Fruit fly (Drosophila melanogaster) whole organism, wandering third instar larva: ENCODE data around the gene CG11035.

Experiments used
- Abd-B ChIP-seq: fragments of >200 bp; optimal IDR thresholded peaks from 2 replicates; lab custom pipeline; 2017; ENCODE audit warnings: missing biosample characterization, missing genetic modification characterization
- CG32264 ChIP-seq: fragments of 200-800 bp; sonication (Bioruptor generic); optimal IDR thresholded peaks from 2 replicates; lab custom pipeline; 2016; ENCODE audit warnings: missing biosample characterization, missing genetic modification characterization
- CrebA ChIP-seq: fragments of 200-800 bp; sonication (Bioruptor generic); optimal IDR thresholded peaks from 2 replicates; lab custom pipeline; 2016; ENCODE audit warnings: missing biosample characterization, mild to moderate bottlenecking, missing genetic modification characterization, borderline replicate concordance
- Dfd ChIP-seq: fragments of >200 bp; optimal IDR thresholded peaks from 2 replicates; lab custom pipeline; 2017; ENCODE audit warnings: missing biosample characterization, missing genetic modification characterization
- Dif ChIP-seq: fragments of 200-275, 200-300 bp; sonication (Bioruptor generic); optimal IDR thresholded peaks from 2 replicates; lab custom pipeline; 2018; ENCODE audit warnings: missing biosample characterization, missing genetic modification characterization; ENCODE audit not compliant: partially characterized antibody
- GATAd ChIP-seq: sonication (Bioruptor generic); optimal IDR thresholded peaks from 2 replicates; lab custom pipeline; 2016; ENCODE audit warnings: missing biosample characterization, missing genetic modification characterization
- HLH106 ChIP-seq: fragments of 200-800 bp; optimal IDR thresholded peaks from 3 replicates; lab custom pipeline; 2019; ENCODE audit warnings: missing biosample characterization, mild to moderate bottlenecking, missing genetic modification characterization, moderate library complexity
- Hnf4 ChIP-seq: fragments of 200-800 bp; sonication (Bioruptor generic); optimal IDR thresholded peaks from 2 replicates; lab custom pipeline; 2016; ENCODE audit warnings: missing biosample characterization, mild to moderate bottlenecking, missing genetic modification characterization
- Hr83 ChIP-seq: fragments of 200-300 bp; sonication (Bioruptor generic); optimal IDR thresholded peaks from 2 replicates; lab custom pipeline; 2016; ENCODE audit warnings: missing biosample characterization, mild to moderate bottlenecking, missing genetic modification characterization, moderate library complexity; ENCODE audit not compliant: poor library complexity, severe bottlenecking
- Myc ChIP-seq: fragments of >200 bp; optimal IDR thresholded peaks from 2 replicates; lab custom pipeline; 2017
- N ChIP-seq: fragments of >200 bp; optimal IDR thresholded peaks from 2 replicates; lab custom pipeline; 2018; ENCODE audit warnings: missing biosample characterization, missing external identifiers, missing genetic modification characterization
- OdsH ChIP-seq: fragments of 200-800 bp; sonication (Bioruptor generic); optimal IDR thresholded peaks from 2 replicates; lab custom pipeline; 2016; ENCODE audit warnings: missing biosample characterization, mild to moderate bottlenecking, missing genetic modification characterization
- Rel ChIP-seq, 2 experiments: fragments of 200-800 bp; sonication (Bioruptor generic) in 1 of 2; optimal IDR thresholded peaks; 2 replicates in 1 of 2; 3 replicates in 1 of 2; lab custom pipeline; 2016 to 2019; ENCODE audit warnings: mild to moderate bottlenecking in 2 of 2, missing biosample characterization in 2 of 2, missing genetic modification characterization in 2 of 2, moderate library complexity in 1 of 2
- Vsx2 ChIP-seq: fragments of 200-300, 225-300 bp; sonication (Bioruptor generic); optimal IDR thresholded peaks from 2 replicates; lab custom pipeline; 2018; ENCODE audit warnings: missing biosample characterization, missing genetic modification characterization; ENCODE audit not compliant: partially characterized antibody
- br ChIP-seq: fragments of 200-800 bp; sonication (Bioruptor generic); optimal IDR thresholded peaks from 2 replicates; lab custom pipeline; 2016; ENCODE audit warnings: missing biosample characterization, missing genetic modification characterization
- brk ChIP-seq: fragments of 200-800 bp; sonication (Bioruptor generic); optimal IDR thresholded peaks from 2 replicates; lab custom pipeline; 2016; ENCODE audit warnings: missing biosample characterization, mild to moderate bottlenecking, missing genetic modification characterization
- dl ChIP-seq, 2 experiments: fragments of 175-275, 200-275 bp in 1 of 2; fragments of 200-275 bp in 1 of 2; sonication (Bioruptor generic); optimal IDR thresholded peaks; lab custom pipeline; 2018; ENCODE audit warnings: mild to moderate bottlenecking in 2 of 2, missing biosample characterization in 2 of 2, missing genetic modification characterization in 2 of 2, moderate library complexity in 2 of 2; ENCODE audit not compliant: partially characterized antibody in 2 of 2, insufficient read depth in 1 of 2
- dmrt93B ChIP-seq: fragments of 200-800 bp; sonication (Bioruptor generic); optimal IDR thresholded peaks from 2 replicates; lab custom pipeline; 2018; ENCODE audit warnings: missing biosample characterization, mild to moderate bottlenecking, missing genetic modification characterization
- dsf ChIP-seq: sonication (Bioruptor generic); optimal IDR thresholded peaks from 2 replicates; lab custom pipeline; 2016; ENCODE audit warnings: missing biosample characterization, missing genetic modification characterization, borderline replicate concordance
- ey ChIP-seq: fragments of 200-800 bp; sonication (Bioruptor generic); optimal IDR thresholded peaks from 2 replicates; lab custom pipeline; 2016; ENCODE audit warnings: missing biosample characterization, missing genetic modification characterization
- fru ChIP-seq: fragments of 200-800 bp; sonication (Bioruptor generic); optimal IDR thresholded peaks from 3 replicates; lab custom pipeline; 2016; ENCODE audit warnings: missing biosample characterization, mild to moderate bottlenecking, missing genetic modification characterization
- jim ChIP-seq: fragments of 175-275, 200-325 bp; sonication (Bioruptor generic); optimal IDR thresholded peaks from 2 replicates; lab custom pipeline; 2016; ENCODE audit warnings: missing biosample characterization, mild to moderate bottlenecking, missing genetic modification characterization
- lola ChIP-seq: fragments of >200 bp; optimal IDR thresholded peaks from 2 replicates; lab custom pipeline; 2017; ENCODE audit warnings: missing biosample characterization, missing genetic modification characterization
- pan ChIP-seq: fragments of >200 bp; optimal IDR thresholded peaks from 2 replicates; lab custom pipeline; 2017
- psq ChIP-seq: fragments of 200-800 bp; sonication (Bioruptor generic); optimal IDR thresholded peaks from 3 replicates; lab custom pipeline; 2017; ENCODE audit warnings: missing biosample characterization, mild to moderate bottlenecking, missing genetic modification characterization, moderate library complexity
- sv ChIP-seq: fragments of 200-800 bp; sonication (Bioruptor generic); optimal IDR thresholded peaks from 3 replicates; lab custom pipeline; 2016; ENCODE audit warnings: missing biosample characterization, missing genetic modification characterization
- tai ChIP-seq: sonication (Bioruptor generic); optimal IDR thresholded peaks from 2 replicates; lab custom pipeline; 2016; ENCODE audit warnings: missing biosample characterization, missing genetic modification characterization
- usp ChIP-seq: fragments of >200 bp; optimal IDR thresholded peaks from 2 replicates; lab custom pipeline; 2017; ENCODE audit warnings: missing biosample characterization, missing genetic modification characterization
- woc ChIP-seq: sonication (Bioruptor generic); optimal IDR thresholded peaks from 2 replicates; lab custom pipeline; 2016; ENCODE audit warnings: missing biosample characterization, mild to moderate bottlenecking, missing genetic modification characterization

CG11035 gene

DNA sequence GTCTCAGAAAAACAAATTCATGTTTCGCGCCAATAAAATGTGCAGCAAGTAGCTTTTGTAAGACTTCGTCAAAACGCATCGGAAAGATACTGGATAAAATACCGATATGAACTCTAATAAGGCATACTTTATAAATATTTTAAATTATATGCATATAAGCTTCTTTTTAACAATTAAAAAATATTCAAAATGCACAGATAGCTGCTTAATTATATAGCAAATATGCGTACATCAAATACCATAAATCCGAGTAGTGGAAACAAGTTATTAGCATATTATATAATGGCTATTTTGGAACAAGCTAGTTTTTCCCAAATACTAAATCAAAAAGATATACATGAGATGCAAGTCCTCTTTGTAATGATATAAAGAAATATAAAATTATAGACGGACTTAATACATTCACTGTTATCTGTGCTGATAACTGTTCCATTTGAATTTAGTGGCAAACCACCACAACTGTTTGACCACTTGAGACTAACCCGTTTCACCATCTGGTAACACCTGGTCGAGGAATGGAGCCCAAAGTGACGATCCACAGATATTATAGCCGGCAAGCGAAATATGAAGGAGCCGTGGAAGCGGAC is 33.2 kb downstream of the CG11035 start, which contains the start of gene PIG-H:
Gene PIG-H, plus strand, starts transcription at position 303 of the 587 bp plus-strand sequence.
- TF ChIP-seq sv (GFP tag; lab: Kevin White, UChicago) (no peak), Dfd (GFP tag; lab: Kevin White, UChicago) (no peak), brk (GFP tag; lab: Kevin White, UChicago) (peak; percentile 52), Dif (GFP tag; lab: Kevin White, UChicago) (peak; percentile 60), N (GFP tag; lab: Kevin White, UChicago) (peak; percentile 20), tai (GFP tag; lab: Kevin White, UChicago) (peak; percentile 46)

dm6 chr3R:7998778-7999177 is 34.0 kb downstream of the CG11035 start:
- TF ChIP-seq usp (GFP tag; lab: Kevin White, UChicago) (no peak), pan (lab: Kevin White, UChicago) (no peak), dsf (GFP tag; lab: Kevin White, UChicago) (no peak), CG32264 (GFP tag; lab: Kevin White, UChicago) (no peak), Abd-B (GFP tag; lab: Kevin White, UChicago) (no peak), fru (GFP tag; lab: Kevin White, UChicago) (no peak), ey (GFP tag; lab: Kevin White, UChicago) (no peak), HLH106 (tag; lab: Kevin White, UChicago) (no peak), Hr83 (no peak)

DNA sequence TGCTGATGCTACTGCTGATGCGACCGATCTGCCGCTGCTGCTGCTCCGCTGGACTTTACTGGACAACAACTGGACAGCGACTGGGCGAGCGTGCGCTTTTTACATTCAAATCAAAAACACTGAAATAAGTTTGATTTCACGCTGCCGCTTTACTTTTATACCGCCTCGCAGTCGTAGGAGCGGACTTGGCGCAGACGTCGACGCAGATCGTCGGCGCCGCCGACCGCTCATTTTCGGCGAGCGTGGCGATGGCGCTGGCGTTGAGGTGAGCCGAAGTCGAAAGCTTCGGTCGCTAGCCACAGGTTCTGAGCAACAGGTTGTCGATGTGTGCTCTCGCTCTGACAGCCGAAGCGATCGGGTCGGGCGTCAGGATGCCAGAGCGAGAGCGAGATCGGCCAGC is 37.1 kb downstream of the CG11035 start, which contains the start of gene Elovl7:
Gene Elovl7, minus strand, starts transcription at position 131 of the 400 bp plus-strand sequence.
- no peak for TF ChIP-seq Dfd (GFP tag; lab: Kevin White, UChicago)
- no peak for TF ChIP-seq lola (GFP tag; lab: Kevin White, UChicago)
- no peak for TF ChIP-seq Rel (GFP tag; optimal IDR thresholded peaks at IDR 0.05; lab: Kevin White, UChicago)
- no peak for TF ChIP-seq Rel (tag; optimal IDR thresholded peaks at IDR 0.05; lab: Kevin White, UChicago)
- TF ChIP-seq OdsH (GFP tag; lab: Kevin White, UChicago): no peak
- TF ChIP-seq sv (GFP tag; lab: Kevin White, UChicago): no peak
- no peak for TF ChIP-seq GATAd (GFP tag; lab: Kevin White, UChicago)
- no peak for TF ChIP-seq Myc
- no peak for TF ChIP-seq Hr83
- no peak for TF ChIP-seq pan (lab: Kevin White, UChicago)
- TF ChIP-seq usp (GFP tag; lab: Kevin White, UChicago): no peak
- no peak for TF ChIP-seq N (GFP tag; lab: Kevin White, UChicago)
- no peak for TF ChIP-seq psq (GFP tag; lab: Kevin White, UChicago)
- no peak for TF ChIP-seq jim
- TF ChIP-seq CrebA (GFP tag; lab: Kevin White, UChicago): no peak
- TF ChIP-seq, all 38 proteins: peak for 0

- no peak for TF ChIP-seq usp (GFP tag; lab: Kevin White, UChicago)
- no peak for TF ChIP-seq dmrt93B (GFP tag; lab: Kevin White, UChicago)
- TF ChIP-seq Dif (GFP tag; lab: Kevin White, UChicago): no peak
- TF ChIP-seq tai (GFP tag; lab: Kevin White, UChicago): no peak
- TF ChIP-seq Hnf4 (GFP tag; lab: Kevin White, UChicago): no peak
- TF ChIP-seq CG32264 (GFP tag; lab: Kevin White, UChicago): no peak
- no peak for TF ChIP-seq lola (GFP tag; lab: Kevin White, UChicago)
- TF ChIP-seq woc (GFP tag; lab: Kevin White, UChicago): no peak
- no peak for TF ChIP-seq brk (GFP tag; lab: Kevin White, UChicago)
- TF ChIP-seq jim: no peak
- TF ChIP-seq CrebA (GFP tag; lab: Kevin White, UChicago): no peak
- TF ChIP-seq br (GFP tag; lab: Kevin White, UChicago): no peak
- no peak for TF ChIP-seq Dfd (GFP tag; lab: Kevin White, UChicago)
- TF ChIP-seq Vsx2 (GFP tag; lab: Kevin White, UChicago): no peak
- TF ChIP-seq dl (GFP tag; optimal IDR thresholded peaks at IDR 0.05; lab: Kevin White, UChicago; ENCODE audit: insufficient read depth in 1 of 2, partially characterized antibody in 2 of 2): no peak
- TF ChIP-seq fru (GFP tag; lab: Kevin White, UChicago): no peak
- no peak for TF ChIP-seq Hr83
- TF ChIP-seq GATAd (GFP tag; lab: Kevin White, UChicago): no peak
- no peak for TF ChIP-seq Myc
These were observed 38.2 kb downstream of the CG11035 start for dm6 chr3R:7994629-7995028.
